Worm (Caenorhabditis elegans) whole organism, L4 larva: ENCODE results near the gene pxf-1.

Source experiments
- dmd-6 ChIP-seq: fragments of 200-800 bp; sonication (Bioruptor generic); IDR thresholded peaks from 2 replicates; pipeline ENCODE4 v1.3.6; 2022; ENCODE audit warnings: missing genetic modification reagents, missing genetic modification characterization, missing compliant biosample characterization
- unc-39 ChIP-seq: sonication (generic microtip); optimal IDR thresholded peaks from 2 replicates; lab custom pipeline; 2017; ENCODE audit warnings: missing biosample characterization, missing genetic modification characterization
- zag-1 ChIP-seq: fragments of 150-350 bp; optimal IDR thresholded peaks from 2 replicates; lab custom pipeline; 2014; ENCODE audit warnings: missing biosample characterization, missing genetic modification characterization

ce11 chrIV:10141930-10142505, 32.1 kb downstream of the pxf-1 start, which contains the start of the genes gst-2, gst-4 and dhs-12:
- TF ChIP-seq zag-1 (tag; lab: Kevin White, UChicago) (no peak), dmd-6 (GFP tag; lab: Robert Waterston, UW) (no peak), unc-39 (no peak)
